Fruit fly (Drosophila melanogaster): ENCODE results near the gene BoYb.

Gene BoYb

dm6 chr3L:22947993-22948954 lies 46.6 kb downstream of the BoYb start:
- TF ChIP-seq CG8159 (tag; optimal IDR thresholded peaks at IDR 0.05), result no peak
- no peak for TF ChIP-seq Ets98B (GFP tag; IDR thresholded peaks at IDR 0.05)
- no peak for TF ChIP-seq D1 (tag; optimal IDR thresholded peaks at IDR 0.05)
- TF ChIP-seq CG15710 (tag; optimal IDR thresholded peaks at IDR 0.05), result no peak
- TF ChIP-seq CG32121 (GFP tag; IDR thresholded peaks at IDR 0.05), result no peak
- no peak for TF ChIP-seq fd96Ca (GFP tag; IDR thresholded peaks at IDR 0.05)
- TF ChIP-seq EcR (GFP tag; optimal IDR thresholded peaks at IDR 0.05), result peak; percentile 27
- peak; percentile 2 for TF ChIP-seq Pif1B (GFP tag; optimal IDR thresholded peaks at IDR 0.05)
- no peak for TF ChIP-seq rn (GFP tag; IDR thresholded peaks at IDR 0.05)
- TF ChIP-seq CG9948 (tag; optimal IDR thresholded peaks at IDR 0.05), result no peak
- no peak for TF ChIP-seq CG12605 (GFP tag; IDR thresholded peaks at IDR 0.05)

dm6 chr3L:22952703-22953102 lies 51.0 kb downstream of the BoYb start:
- TF ChIP-seq CG14655 (GFP tag; optimal IDR thresholded peaks at IDR 0.05) (no peak), CG9948 (tag; optimal IDR thresholded peaks at IDR 0.05) (no peak), D1 (tag; optimal IDR thresholded peaks at IDR 0.05) (no peak), CG32121 (GFP tag; IDR thresholded peaks at IDR 0.05) (no peak), rn (GFP tag; IDR thresholded peaks at IDR 0.05) (no peak), CG10348 (GFP tag; IDR thresholded peaks at IDR 0.05) (no peak), fd96Ca (GFP tag; IDR thresholded peaks at IDR 0.05) (no peak), CG12605 (GFP tag; IDR thresholded peaks at IDR 0.05) (no peak), gl (tag; optimal IDR thresholded peaks at IDR 0.05) (no peak), CG15710 (tag; optimal IDR thresholded peaks at IDR 0.05) (no peak), EcR (GFP tag; optimal IDR thresholded peaks at IDR 0.05) (no peak), CG8301 (tag; optimal IDR thresholded peaks at IDR 0.05) (no peak), Pif1A (GFP tag; optimal IDR thresholded peaks at IDR 0.05) (no peak), CG17806 (tag; optimal IDR thresholded peaks at IDR 0.05) (no peak), CG4496 (GFP tag; IDR thresholded peaks at IDR 0.05) (no peak), Ets98B (GFP tag; IDR thresholded peaks at IDR 0.05) (no peak)

Data from whole organism, pupa.